Worm (Caenorhabditis elegans) whole organism, midembryonic: ENCODE measurements around the gene F41B4.2.

ENCODE experiments used
- T22C8.4 ChIP-seq: fragments of 200-800 bp; sonication (Bioruptor generic); IDR thresholded peaks from 2 replicates; pipeline ENCODE4 v1.3.6; 2022; ENCODE audit warnings: missing genetic modification characterization, missing compliant biosample characterization
- cog-1 ChIP-seq: sonication (generic microtip); optimal IDR thresholded peaks from 2 replicates; lab custom pipeline; 2016; ENCODE audit warnings: missing genetic modification characterization, missing compliant biosample characterization
- flt-1 ChIP-seq: fragments of 200-800 bp; sonication (Bioruptor generic); IDR thresholded peaks from 2 replicates; pipeline ENCODE4 v1.3.6; 2022; ENCODE audit warnings: missing genetic modification characterization, missing compliant biosample characterization
- klf-2 ChIP-seq: fragments of 200-800 bp; sonication (Bioruptor generic); conservative IDR thresholded peaks from 2 replicates; pipeline ENCODE4 v1.3.6; 2022; ENCODE audit warnings: missing genetic modification reagents, missing genetic modification characterization, missing compliant biosample characterization
- med-1 ChIP-seq: sonication (generic microtip); optimal IDR thresholded peaks from 2 replicates; lab custom pipeline; 2017; ENCODE audit warnings: missing genetic modification characterization, mild to moderate bottlenecking, missing compliant biosample characterization, antibody characterized with exemption, missing genetic modification reagents; ENCODE audit not compliant: insufficient read depth
- ref-1 ChIP-seq: fragments of 200-800 bp; sonication (Bioruptor generic); conservative IDR thresholded peaks from 2 replicates; pipeline ENCODE4 v1.3.6; 2022; ENCODE audit warnings: missing genetic modification reagents, missing genetic modification characterization, missing compliant biosample characterization
- tab-1 ChIP-seq: fragments of 200-800 bp; sonication (Bioruptor generic); IDR thresholded peaks from 2 replicates; pipeline ENCODE4 v1.3.6; 2022; ENCODE audit warnings: missing genetic modification characterization, missing compliant biosample characterization
- ztf-23 ChIP-seq: fragments of 200-800 bp; sonication (Bioruptor generic); IDR thresholded peaks from 2 replicates; pipeline ENCODE4 v1.3.6; 2022; ENCODE audit warnings: missing genetic modification reagents, missing genetic modification characterization, missing compliant biosample characterization
- ztf-29 ChIP-seq: fragments of 200-800 bp; sonication (Bioruptor generic); IDR thresholded peaks from 2 replicates; pipeline ENCODE4 v1.3.6; 2022; ENCODE audit warnings: missing genetic modification reagents, missing genetic modification characterization, missing compliant biosample characterization

The F41B4.2 gene

DNA sequence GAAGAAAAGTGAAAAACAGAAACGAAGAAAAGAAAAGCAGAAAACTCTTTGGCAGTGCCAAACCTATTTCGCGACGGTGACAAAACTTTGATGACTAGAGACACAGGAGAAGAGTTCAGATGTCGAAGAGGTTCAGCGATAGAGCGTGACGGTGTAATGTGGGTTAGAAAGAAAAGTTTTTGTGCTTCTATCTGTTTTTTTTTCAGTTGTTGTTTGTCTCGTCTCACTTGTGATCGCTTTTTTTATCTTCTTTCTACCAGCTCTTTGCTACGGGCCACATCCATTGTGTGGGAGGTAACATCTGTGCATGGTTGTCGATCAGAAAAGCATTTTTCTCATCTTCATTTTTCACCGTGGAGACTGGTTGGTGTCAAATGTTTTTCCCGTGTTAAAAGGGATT lies 9.2 kb downstream of the F41B4.2 start, which contains the start of gene F41B4.1:
Gene F41B4.1, minus strand, starts transcription at position 23 of the 400 bp plus-strand sequence.
- TF ChIP-seq klf-2 (GFP tag; lab: Robert Waterston, UW), result no peak

DNA sequence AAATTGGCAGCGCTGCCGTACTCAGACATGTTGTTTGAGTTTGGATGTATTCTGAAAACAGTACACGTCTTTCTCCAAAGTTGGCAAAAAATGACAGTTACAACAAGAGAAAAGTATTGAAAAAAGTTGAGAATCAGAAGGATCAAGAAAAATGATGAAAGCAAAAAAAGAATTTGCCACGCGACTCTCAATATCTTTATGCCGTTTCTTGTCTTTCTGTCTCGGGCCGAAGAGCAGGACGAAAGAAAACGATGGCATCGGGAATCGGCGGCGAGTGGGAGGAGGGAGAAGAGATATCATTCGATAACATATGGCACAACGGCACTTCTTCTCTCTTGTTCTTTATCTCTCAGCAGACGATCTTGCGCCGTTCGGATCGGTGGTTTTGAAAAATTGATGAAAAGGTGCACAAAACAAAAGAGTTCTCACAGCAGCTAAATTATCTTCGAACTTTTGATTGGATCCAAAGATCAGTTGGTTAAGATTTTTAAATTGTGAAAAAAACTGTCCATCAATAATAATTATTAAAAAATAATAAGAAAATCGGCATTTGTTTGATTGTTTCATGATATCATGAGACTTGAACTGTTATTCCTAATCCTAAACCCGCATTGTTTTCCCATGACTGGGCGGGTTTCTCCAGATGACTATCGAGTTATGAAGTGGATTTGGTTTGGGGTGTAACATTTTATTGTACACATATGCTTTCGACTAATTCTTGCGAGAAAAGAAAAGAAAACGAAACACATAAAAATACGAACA lies 11.7 kb downstream of the F41B4.2 start, which contains the start of gene gei-15:
Gene gei-15, minus strand, starts transcription at position 51 of the 762 bp plus-strand sequence.
- TF ChIP-seq ref-1 (GFP tag; lab: Robert Waterston, UW), result no peak
- TF ChIP-seq cog-1 (tag; lab: Kevin White, UChicago), result no peak
- no peak for TF ChIP-seq T22C8.4 (GFP tag; lab: Robert Waterston, UW)
- no peak for TF ChIP-seq flt-1 (GFP tag; lab: Robert Waterston, UW)
- no peak for TF ChIP-seq ztf-23 (GFP tag; lab: Robert Waterston, UW)
- TF ChIP-seq klf-2 (GFP tag; lab: Robert Waterston, UW), result no peak
- no peak for TF ChIP-seq med-1 (GFP tag; lab: Kevin White, UChicago)
- no peak for TF ChIP-seq tab-1
- TF ChIP-seq ztf-29, result no peak

DNA sequence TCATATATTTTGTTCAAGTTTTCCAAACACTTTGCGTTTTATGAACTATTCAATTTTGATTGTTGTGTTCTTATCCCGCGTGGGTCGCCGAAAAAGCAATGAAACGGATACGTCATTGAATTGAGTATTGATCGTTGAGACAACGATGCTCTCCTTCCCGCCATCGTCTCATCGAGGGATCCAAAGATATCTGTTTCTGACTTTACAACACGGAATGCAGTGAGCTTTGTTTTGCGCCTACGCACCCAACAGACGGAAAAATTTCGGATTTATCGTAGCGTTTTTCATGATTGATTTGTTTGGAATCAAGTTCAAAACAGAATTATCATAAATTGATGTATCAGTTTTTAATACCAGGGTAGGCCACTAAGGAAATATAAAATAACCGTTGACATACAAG lies 12.5 kb downstream of the F41B4.2 start:
- TF ChIP-seq ztf-23 (GFP tag; lab: Robert Waterston, UW), result no peak

DNA sequence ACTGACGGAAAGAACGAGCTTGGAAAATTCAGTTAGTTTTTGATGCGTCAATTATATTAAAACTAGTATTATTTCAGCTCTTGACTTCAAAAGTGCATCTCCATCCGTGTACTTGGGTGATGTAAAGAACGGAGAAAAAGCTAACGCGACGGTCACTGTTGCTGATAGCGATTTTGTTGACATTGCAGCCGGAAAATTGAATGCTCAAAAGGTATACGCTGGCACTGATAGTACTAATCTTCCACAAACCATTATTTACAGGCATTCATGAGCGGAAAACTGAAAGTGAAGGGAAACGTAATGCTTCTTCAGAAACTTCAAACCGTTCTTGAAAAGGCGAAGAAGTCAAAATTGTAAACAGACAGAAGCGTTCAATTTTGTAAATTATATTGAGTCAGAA lies 15.4 kb downstream of the F41B4.2 start:
- no peak for TF ChIP-seq cog-1 (tag; lab: Kevin White, UChicago)
- no peak for TF ChIP-seq ztf-23 (GFP tag; lab: Robert Waterston, UW)
- TF ChIP-seq flt-1 (GFP tag; lab: Robert Waterston, UW), result no peak
- no peak for TF ChIP-seq med-1 (GFP tag; lab: Kevin White, UChicago)
- TF ChIP-seq T22C8.4 (GFP tag; lab: Robert Waterston, UW), result no peak
- TF ChIP-seq ztf-29, result no peak
- TF ChIP-seq klf-2 (GFP tag; lab: Robert Waterston, UW), result no peak
- TF ChIP-seq ref-1 (GFP tag; lab: Robert Waterston, UW), result no peak
- TF ChIP-seq tab-1, result no peak

DNA sequence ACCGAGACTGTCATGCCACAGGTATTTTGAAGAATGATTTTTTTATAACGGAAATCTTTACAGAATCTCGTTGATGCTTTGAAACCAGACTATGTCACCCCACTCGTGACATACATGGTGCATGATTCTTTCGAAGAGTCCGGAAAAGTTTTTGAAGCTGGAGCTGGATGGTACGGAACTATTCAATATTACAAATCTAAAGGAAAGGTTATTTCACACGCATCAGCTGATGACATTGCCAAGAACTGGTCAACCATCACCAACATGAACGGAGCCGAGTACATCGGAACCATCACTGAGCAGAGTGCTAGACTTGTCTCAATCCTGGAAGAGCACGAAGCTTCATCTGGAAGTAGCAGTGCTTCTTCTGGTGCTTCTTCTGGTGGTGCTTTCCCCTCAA lies 15.9 kb downstream of the F41B4.2 start:
- TF ChIP-seq cog-1 (tag; lab: Kevin White, UChicago), result no peak
- no peak for TF ChIP-seq T22C8.4 (GFP tag; lab: Robert Waterston, UW)
- TF ChIP-seq tab-1, result no peak
- TF ChIP-seq ref-1 (GFP tag; lab: Robert Waterston, UW), result no peak
- TF ChIP-seq klf-2 (GFP tag; lab: Robert Waterston, UW), result no peak
- no peak for TF ChIP-seq ztf-29
- no peak for TF ChIP-seq med-1 (GFP tag; lab: Kevin White, UChicago)
- no peak for TF ChIP-seq flt-1 (GFP tag; lab: Robert Waterston, UW)
- no peak for TF ChIP-seq ztf-23 (GFP tag; lab: Robert Waterston, UW)

DNA sequence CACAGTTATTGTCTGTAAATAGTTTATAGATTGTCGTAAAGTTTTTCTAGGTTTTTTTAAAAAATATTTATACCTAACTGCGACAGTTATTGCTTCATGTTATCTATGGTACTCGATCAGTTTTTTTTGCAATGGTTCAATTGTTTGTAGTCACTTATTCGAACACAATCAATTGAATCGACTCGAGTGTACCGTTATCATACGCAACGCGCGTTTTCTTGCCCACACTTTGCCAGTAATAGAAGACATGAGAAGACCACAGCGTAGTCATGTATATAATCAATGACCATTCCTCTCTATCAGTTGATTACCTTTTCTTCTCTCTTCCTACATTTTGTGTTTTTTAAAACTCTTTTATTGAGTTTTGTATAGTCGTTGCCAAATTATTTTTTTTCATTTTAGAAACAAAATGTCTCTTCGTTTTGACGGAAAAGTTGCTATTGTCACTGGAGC lies 17.0 kb downstream of the F41B4.2 start, which contains the start of gene dhs-28:
Gene dhs-28, plus strand, starts transcription at position 403 of the 453 bp plus-strand sequence.
- TF ChIP-seq ztf-23 (GFP tag; lab: Robert Waterston, UW) (no peak), med-1 (GFP tag; lab: Kevin White, UChicago) (no peak), T22C8.4 (GFP tag; lab: Robert Waterston, UW) (no peak), cog-1 (tag; lab: Kevin White, UChicago) (no peak), ztf-29 (no peak), klf-2 (GFP tag; lab: Robert Waterston, UW) (no peak), tab-1 (no peak), ref-1 (GFP tag; lab: Robert Waterston, UW) (no peak), flt-1 (GFP tag; lab: Robert Waterston, UW) (no peak)

DNA sequence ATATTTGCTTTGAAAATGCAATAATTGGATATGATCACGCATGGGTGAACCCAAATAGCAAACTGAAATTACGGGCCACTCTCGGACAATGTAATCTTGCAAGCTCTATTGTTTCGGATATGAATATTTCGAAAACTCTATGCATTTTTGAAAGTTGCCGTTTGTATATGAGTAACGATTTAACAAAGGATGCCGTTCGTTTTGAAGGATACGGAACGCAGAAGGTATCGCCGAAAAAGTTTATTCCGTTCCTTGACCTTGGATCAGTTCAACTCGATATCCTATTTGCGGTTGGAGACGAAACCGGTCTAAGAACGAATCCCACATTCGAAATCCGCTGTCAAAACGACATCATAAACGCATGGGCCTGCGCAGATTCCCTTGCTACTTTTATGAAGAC lies 22.0 kb downstream of the F41B4.2 start:
- TF ChIP-seq klf-2 (GFP tag; lab: Robert Waterston, UW) (no peak), tab-1 (no peak), ref-1 (GFP tag; lab: Robert Waterston, UW) (no peak), med-1 (GFP tag; lab: Kevin White, UChicago) (no peak), T22C8.4 (GFP tag; lab: Robert Waterston, UW) (no peak), ztf-29 (no peak), flt-1 (GFP tag; lab: Robert Waterston, UW) (no peak), cog-1 (tag; lab: Kevin White, UChicago) (no peak), ztf-23 (GFP tag; lab: Robert Waterston, UW) (no peak)

DNA sequence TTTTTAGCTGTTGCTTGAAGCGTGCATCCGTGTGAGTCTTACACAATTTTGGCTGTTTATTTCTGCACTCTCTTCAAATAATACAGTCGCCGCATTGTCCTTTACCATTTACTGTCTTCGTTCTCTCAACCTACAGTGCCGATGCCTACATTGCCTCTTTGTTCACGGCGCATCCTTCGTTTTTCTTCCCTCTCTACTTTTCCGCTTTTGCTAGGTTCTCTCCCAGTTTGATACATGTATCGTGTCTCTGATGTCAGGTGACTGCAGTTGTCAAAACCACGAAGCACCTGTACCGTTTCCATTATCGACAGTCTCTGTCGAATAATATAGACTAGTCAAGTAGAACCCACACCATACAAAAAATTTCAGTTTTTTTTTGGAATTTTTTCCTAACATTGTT lies 26.4 kb downstream of the F41B4.2 start:
- TF ChIP-seq ztf-23 (GFP tag; lab: Robert Waterston, UW) (no peak), med-1 (GFP tag; lab: Kevin White, UChicago) (no peak), ztf-29 (no peak), klf-2 (GFP tag; lab: Robert Waterston, UW) (no peak), cog-1 (tag; lab: Kevin White, UChicago) (no peak), T22C8.4 (GFP tag; lab: Robert Waterston, UW) (no peak)

DNA sequence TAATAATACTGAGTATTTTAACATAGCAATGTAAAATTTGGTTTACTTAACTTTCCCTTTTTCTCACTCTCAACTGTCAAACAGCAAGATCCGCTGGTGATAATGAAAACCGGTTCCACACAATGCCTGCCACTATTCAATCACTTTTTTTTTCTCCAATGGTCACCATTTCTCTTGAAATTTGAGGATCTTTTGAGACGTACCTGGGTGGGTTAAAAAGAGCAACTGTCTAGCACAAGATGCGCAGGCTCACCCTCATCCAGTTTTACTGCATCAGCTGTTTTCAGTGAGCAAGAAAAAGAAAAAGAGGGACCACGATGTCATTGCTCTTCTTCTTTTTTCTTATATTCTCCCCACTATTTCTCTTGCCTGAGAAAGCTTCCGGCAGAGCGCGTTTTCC lies 26.8 kb downstream of the F41B4.2 start:
- TF ChIP-seq T22C8.4 (GFP tag; lab: Robert Waterston, UW) (no peak), cog-1 (tag; lab: Kevin White, UChicago) (no peak), flt-1 (GFP tag; lab: Robert Waterston, UW) (no peak), ztf-29 (no peak)
